Fruit fly (Drosophila melanogaster): ENCODE measurements around the gene Act88F.

Act88F gene

dm6 chr3R:15410689-15411587 is 28.8 kb upstream of the Act88F start (continued):
- TF ChIP-seq CG11456 (GFP tag; IDR thresholded peaks at IDR 0.05) (no peak), Ets65A (GFP tag) (peak; percentile 19), Lim3 (GFP tag; IDR thresholded peaks at IDR 0.05) (no peak), Meics (GFP tag; optimal IDR thresholded peaks at IDR 0.05) (no peak), Ssrp (tag; optimal IDR thresholded peaks at IDR 0.05) (no peak), ewg (GFP tag; optimal IDR thresholded peaks at IDR 0.05) (peak; percentile 6), crol (GFP tag; IDR thresholded peaks at IDR 0.05) (peak; percentile 73), lov (optimal IDR thresholded peaks at IDR 0.05) (no peak), lov (GFP tag; IDR thresholded peaks at IDR 0.05) (no peak), ab (GFP tag; optimal IDR thresholded peaks at IDR 0.05) (no peak), CG1233 (GFP tag; optimal IDR thresholded peaks at IDR 0.05) (no peak), BtbVII (GFP tag; optimal IDR thresholded peaks at IDR 0.05) (no peak), zfh1 (GFP tag; IDR thresholded peaks at IDR 0.05) (0 out of 3 replicates have a peak, but pooled peaks have one; percentile 4), gcm2 (GFP tag; optimal IDR thresholded peaks at IDR 0.05) (no peak), prd (optimal IDR thresholded peaks at IDR 0.05) (no peak), prd (GFP tag; IDR thresholded peaks at IDR 0.05) (no peak), CG17328 (GFP tag; IDR thresholded peaks at IDR 0.05) (no peak), CG9609 (GFP tag; optimal IDR thresholded peaks at IDR 0.05) (no peak)

- TF ChIP-seq Ets65A (GFP tag) (peak; percentile 73), CG9932 (GFP tag; IDR thresholded peaks at IDR 0.05) (no peak), CG7556 (GFP tag; optimal IDR thresholded peaks at IDR 0.05) (no peak), dati (GFP tag; IDR thresholded peaks at IDR 0.05) (no peak), az2 (GFP tag; optimal IDR thresholded peaks at IDR 0.05) (no peak), CG15601 (tag; optimal IDR thresholded peaks at IDR 0.05) (no peak), CG14441 (GFP tag; IDR thresholded peaks at IDR 0.05) (no peak), Chrac-16 (GFP tag; optimal IDR thresholded peaks at IDR 0.05) (no peak), CG18476 (GFP tag; optimal IDR thresholded peaks at IDR 0.05) (no peak), Med (GFP tag) (peak; percentile 77), Trl (optimal IDR thresholded peaks at IDR 0.05) (no peak), Trl (GFP tag; optimal IDR thresholded peaks at IDR 0.05) (no peak), bowl (GFP tag; IDR thresholded peaks at IDR 0.05) (no peak), CG10267 (tag; optimal IDR thresholded peaks at IDR 0.05) (no peak), tin (GFP tag; optimal IDR thresholded peaks at IDR 0.05) (no peak), ftz-f1 (GFP tag; optimal IDR thresholded peaks at IDR 0.05) (no peak), Rx (GFP tag; IDR thresholded peaks at IDR 0.05) (no peak), Dip3 (GFP tag; optimal IDR thresholded peaks at IDR 0.05) (no peak), Dref (GFP tag; IDR thresholded peaks at IDR 0.05) (no peak), sens-2 (GFP tag; IDR thresholded peaks at IDR 0.05) (no peak), kay (GFP tag; optimal IDR thresholded peaks at IDR 0.05) (no peak), sr (GFP tag; IDR thresholded peaks at IDR 0.05) (peak; percentile 77), Rfx (GFP tag; IDR thresholded peaks at IDR 0.05) (no peak), Opbp (GFP tag; IDR thresholded peaks at IDR 0.05; ENCODE audit: partially characterized antibody) (no peak), nerfin-1 (tag; optimal IDR thresholded peaks at IDR 0.05) (no peak), hbn (GFP tag; IDR thresholded peaks at IDR 0.05; ENCODE audit: partially characterized antibody) (no peak), bigmax (GFP tag; optimal IDR thresholded peaks at IDR 0.05) (no peak), Hr39 (optimal IDR thresholded peaks at IDR 0.05) (peak; percentile 36), Ssrp (tag; optimal IDR thresholded peaks at IDR 0.05) (no peak), CG34376 (GFP tag; optimal IDR thresholded peaks at IDR 0.05) (no peak)
Measured at dm6 chr3R:15414936-15415601, 24.7 kb upstream of the Act88F start.

All from whole organism, embryonic.